Worm (Caenorhabditis elegans): ENCODE results near the gene col-183.

col-183 gene

ce11 chrX:13469907-13470647, 2.5 kb upstream of the col-183 start:
- no peak for TF ChIP-seq ztf-23 (GFP tag; IDR thresholded peaks at IDR 0.05)
- TF ChIP-seq klf-2 (GFP tag; conservative IDR thresholded peaks at IDR 0.05): no peak
- TF ChIP-seq T22C8.4 (GFP tag; IDR thresholded peaks at IDR 0.05): no peak
- no peak for TF ChIP-seq flt-1 (GFP tag; IDR thresholded peaks at IDR 0.05)
- TF ChIP-seq tab-1 (GFP tag; IDR thresholded peaks at IDR 0.05): no peak

DNA sequence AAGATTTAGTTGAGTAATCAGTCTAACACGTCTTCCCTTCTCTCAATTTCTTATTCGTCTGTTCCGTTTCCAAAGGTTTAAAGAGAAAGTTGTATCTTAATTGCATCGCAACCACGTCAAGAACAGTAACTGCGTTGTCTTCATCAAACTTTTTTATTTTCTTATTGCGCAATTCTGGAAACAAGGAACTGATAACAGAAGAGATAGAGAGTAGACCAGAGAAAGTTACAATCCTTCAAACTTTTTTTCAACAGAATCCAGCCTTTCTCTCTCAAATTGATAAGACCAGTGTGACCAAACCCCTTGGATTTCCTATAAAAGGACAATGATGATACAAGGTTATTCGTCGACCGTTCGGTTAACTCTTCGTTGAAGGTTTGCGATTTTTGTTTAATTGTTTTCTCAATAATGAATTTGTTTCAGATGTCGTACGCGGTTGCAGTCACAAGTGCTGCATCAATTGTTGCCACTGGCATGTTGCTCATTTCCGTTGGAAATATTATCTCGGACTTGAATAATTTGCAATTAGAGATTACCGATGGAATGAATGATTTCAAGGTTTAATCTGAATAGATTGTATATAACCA, 1.6 kb upstream of the col-183 start, which contains the start of gene col-184:
TSS of gene col-184 (plus strand) at position 409 of the 587 bp plus-strand sequence.
- TF ChIP-seq flt-1 (GFP tag; IDR thresholded peaks at IDR 0.05): no peak
- no peak for TF ChIP-seq ref-1 (GFP tag; conservative IDR thresholded peaks at IDR 0.05)
- no peak for TF ChIP-seq ztf-23 (GFP tag; IDR thresholded peaks at IDR 0.05)
- TF ChIP-seq ztf-29 (GFP tag; IDR thresholded peaks at IDR 0.05): no peak
- TF ChIP-seq T22C8.4 (GFP tag; IDR thresholded peaks at IDR 0.05): no peak
- TF ChIP-seq cog-1 (tag; optimal IDR thresholded peaks at IDR 0.05): no peak
- TF ChIP-seq med-1 (GFP tag; optimal IDR thresholded peaks at IDR 0.05; ENCODE audit: insufficient read depth): no peak
- TF ChIP-seq tab-1 (GFP tag; IDR thresholded peaks at IDR 0.05): no peak
- TF ChIP-seq klf-2 (GFP tag; conservative IDR thresholded peaks at IDR 0.05): no peak

- no peak for TF ChIP-seq med-1 (GFP tag; optimal IDR thresholded peaks at IDR 0.05; ENCODE audit: insufficient read depth)
- no peak for TF ChIP-seq ztf-23 (GFP tag; IDR thresholded peaks at IDR 0.05)
- no peak for TF ChIP-seq tab-1 (GFP tag; IDR thresholded peaks at IDR 0.05)
- TF ChIP-seq flt-1 (GFP tag; IDR thresholded peaks at IDR 0.05): no peak
- TF ChIP-seq ztf-29 (GFP tag; IDR thresholded peaks at IDR 0.05): no peak
- no peak for TF ChIP-seq cog-1 (tag; optimal IDR thresholded peaks at IDR 0.05)
- no peak for TF ChIP-seq ref-1 (GFP tag; conservative IDR thresholded peaks at IDR 0.05)
- TF ChIP-seq T22C8.4 (GFP tag; IDR thresholded peaks at IDR 0.05): no peak
- TF ChIP-seq klf-2 (GFP tag; conservative IDR thresholded peaks at IDR 0.05): no peak
Measured at ce11 chrX:13463793-13464192, 3.8 kb downstream of the col-183 start, which contains the start of gene F02D10.2. TSS of gene F02D10.2 (minus strand) at chrX:13463893.

DNA sequence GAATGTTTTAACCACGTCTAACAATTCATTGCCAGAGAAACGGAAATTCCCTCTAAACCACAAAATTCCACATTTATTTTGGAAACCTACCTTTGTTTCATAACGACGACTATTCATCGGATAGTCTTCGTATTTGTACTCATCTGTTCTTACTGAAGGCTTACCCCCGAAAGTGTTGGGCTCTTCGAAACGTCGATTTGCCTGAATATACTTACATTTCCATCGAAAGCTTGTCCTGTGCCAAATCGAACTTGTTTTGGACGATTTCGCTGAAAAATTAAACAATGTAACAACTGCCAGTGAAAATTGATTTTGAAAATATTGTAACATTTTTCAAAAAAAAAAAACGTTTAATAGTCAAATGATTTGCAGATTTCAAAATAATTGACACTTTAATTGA, 5.0 kb downstream of the col-183 start, which contains the start of gene F02D10.3:
TSS of gene F02D10.3 (minus strand) at position 101 of the 400 bp plus-strand sequence.
- TF ChIP-seq T22C8.4 (GFP tag; IDR thresholded peaks at IDR 0.05): no peak
- TF ChIP-seq tab-1 (GFP tag; IDR thresholded peaks at IDR 0.05): no peak
- no peak for TF ChIP-seq flt-1 (GFP tag; IDR thresholded peaks at IDR 0.05)
- TF ChIP-seq med-1 (GFP tag; optimal IDR thresholded peaks at IDR 0.05; ENCODE audit: insufficient read depth): no peak
- no peak for TF ChIP-seq cog-1 (tag; optimal IDR thresholded peaks at IDR 0.05)
- TF ChIP-seq ztf-23 (GFP tag; IDR thresholded peaks at IDR 0.05): no peak
- TF ChIP-seq ztf-29 (GFP tag; IDR thresholded peaks at IDR 0.05): no peak
- no peak for TF ChIP-seq ref-1 (GFP tag; conservative IDR thresholded peaks at IDR 0.05)
- no peak for TF ChIP-seq klf-2 (GFP tag; conservative IDR thresholded peaks at IDR 0.05)

DNA sequence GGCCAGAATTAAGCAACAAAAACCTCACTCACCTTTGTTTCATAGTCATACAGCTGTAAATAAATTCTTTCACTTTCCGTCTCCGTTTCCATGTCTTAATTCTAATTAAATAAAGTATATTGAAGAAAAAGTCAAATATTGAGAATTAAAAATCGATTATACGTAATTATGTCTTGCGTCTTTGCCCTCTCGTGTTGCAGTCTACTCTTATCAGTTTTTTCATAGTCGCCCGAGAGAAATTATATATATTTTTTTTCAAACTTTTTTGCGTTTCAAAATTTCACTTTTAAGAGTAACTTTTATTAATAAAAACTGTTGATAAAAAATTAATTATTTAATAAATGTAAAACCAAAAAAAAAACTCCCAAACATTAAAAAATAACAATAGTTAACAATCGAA, 11.1 kb downstream of the col-183 start, which contains the start of gene flr-1:
TSS of gene flr-1 (minus strand) at position 101 of the 400 bp plus-strand sequence.
- TF ChIP-seq ref-1 (GFP tag; conservative IDR thresholded peaks at IDR 0.05) (no peak), cog-1 (tag; optimal IDR thresholded peaks at IDR 0.05) (no peak), tab-1 (GFP tag; IDR thresholded peaks at IDR 0.05) (no peak), med-1 (GFP tag; optimal IDR thresholded peaks at IDR 0.05; ENCODE audit: insufficient read depth) (no peak), ztf-29 (GFP tag; IDR thresholded peaks at IDR 0.05) (no peak)

DNA sequence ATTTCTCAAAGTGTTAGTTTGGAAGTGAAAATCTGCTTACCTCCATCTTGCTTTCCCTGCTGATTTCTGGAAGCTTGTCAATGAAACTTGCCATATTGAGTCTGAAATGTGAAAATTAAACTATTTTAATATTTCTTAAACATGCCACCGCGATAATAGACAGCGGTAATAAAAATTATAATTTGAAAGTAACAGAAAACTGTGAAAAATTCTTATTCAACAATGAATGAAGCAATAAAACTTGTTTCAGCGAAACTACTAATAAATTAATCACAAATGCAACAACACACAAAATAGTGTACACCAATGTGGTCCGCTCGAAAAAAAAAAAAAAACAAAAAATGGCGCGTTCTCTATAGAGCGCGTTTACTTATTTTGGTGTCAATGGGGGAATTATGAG, 16.0 kb downstream of the col-183 start, which contains the start of gene F02D10.6:
TSS of gene F02D10.6 (minus strand) at position 101 of the 400 bp plus-strand sequence.
- TF ChIP-seq cog-1 (tag; optimal IDR thresholded peaks at IDR 0.05) (no peak), tab-1 (GFP tag; IDR thresholded peaks at IDR 0.05) (no peak), ref-1 (GFP tag; conservative IDR thresholded peaks at IDR 0.05) (no peak), flt-1 (GFP tag; IDR thresholded peaks at IDR 0.05) (no peak), T22C8.4 (GFP tag; IDR thresholded peaks at IDR 0.05) (no peak), ztf-29 (GFP tag; IDR thresholded peaks at IDR 0.05) (no peak), klf-2 (GFP tag; conservative IDR thresholded peaks at IDR 0.05) (no peak), med-1 (GFP tag; optimal IDR thresholded peaks at IDR 0.05; ENCODE audit: insufficient read depth) (no peak), ztf-23 (GFP tag; IDR thresholded peaks at IDR 0.05) (no peak)

DNA sequence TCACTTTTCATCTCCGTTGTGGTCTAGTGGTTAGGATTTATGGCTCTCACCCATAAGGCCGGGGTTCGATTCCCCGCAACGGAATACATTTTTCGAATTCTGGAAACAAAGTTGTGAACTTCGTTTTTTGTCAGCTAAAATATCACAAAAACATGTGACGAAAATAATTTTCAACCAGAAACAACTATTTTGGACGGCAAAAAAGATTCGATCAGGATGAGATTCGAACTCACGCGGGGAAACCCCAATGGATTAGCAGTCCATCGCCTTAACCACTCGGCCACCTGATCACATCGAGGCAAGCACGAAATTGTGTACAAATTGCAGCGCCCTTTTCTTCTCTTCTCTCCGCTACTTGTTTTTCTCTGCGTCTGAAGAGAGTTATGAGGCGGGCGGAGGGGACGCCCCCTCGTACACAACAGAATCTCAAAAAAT, 18.9 kb downstream of the col-183 start:
- TF ChIP-seq cog-1 (tag; optimal IDR thresholded peaks at IDR 0.05): peak; percentile 55
- peak; percentile 87 for TF ChIP-seq tab-1 (GFP tag; IDR thresholded peaks at IDR 0.05)
- peak; percentile 83 for TF ChIP-seq flt-1 (GFP tag; IDR thresholded peaks at IDR 0.05)
- TF ChIP-seq klf-2 (GFP tag; conservative IDR thresholded peaks at IDR 0.05): 0 out of 2 replicates have a peak, but pooled peaks have one; percentile 47
- TF ChIP-seq ref-1 (GFP tag; conservative IDR thresholded peaks at IDR 0.05): peak; percentile 68
- peak; percentile 92 for TF ChIP-seq ztf-23 (GFP tag; IDR thresholded peaks at IDR 0.05)
- TF ChIP-seq T22C8.4 (GFP tag; IDR thresholded peaks at IDR 0.05): peak; percentile 74
- TF ChIP-seq ztf-29 (GFP tag; IDR thresholded peaks at IDR 0.05): peak; percentile 73

DNA sequence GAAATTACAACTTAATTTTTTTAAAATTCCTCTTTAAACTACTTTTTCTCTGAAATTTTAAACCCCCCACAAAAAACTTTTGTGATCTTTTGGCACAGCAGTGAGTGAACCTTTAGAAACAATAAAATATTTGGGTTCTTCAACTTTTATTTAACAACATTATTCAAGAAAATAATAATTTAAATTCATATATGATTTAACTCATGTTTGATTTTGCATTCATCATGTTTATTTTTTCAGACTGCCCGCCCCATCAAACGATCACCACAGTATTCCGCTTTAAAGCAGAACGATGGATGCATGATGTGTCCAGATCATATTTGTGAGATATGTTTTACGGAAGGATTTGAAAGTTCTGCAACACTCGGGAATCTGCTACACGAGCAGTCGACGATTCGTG, 21.1 kb downstream of the col-183 start, which contains the start of gene set-8:
TSS of gene set-8 (plus strand) at position 301 of the 400 bp plus-strand sequence.
- no peak for TF ChIP-seq flt-1 (GFP tag; IDR thresholded peaks at IDR 0.05)
- no peak for TF ChIP-seq ztf-23 (GFP tag; IDR thresholded peaks at IDR 0.05)
- TF ChIP-seq ztf-29 (GFP tag; IDR thresholded peaks at IDR 0.05): no peak
- TF ChIP-seq tab-1 (GFP tag; IDR thresholded peaks at IDR 0.05): no peak
- no peak for TF ChIP-seq med-1 (GFP tag; optimal IDR thresholded peaks at IDR 0.05; ENCODE audit: insufficient read depth)
- TF ChIP-seq T22C8.4 (GFP tag; IDR thresholded peaks at IDR 0.05): no peak
- no peak for TF ChIP-seq cog-1 (tag; optimal IDR thresholded peaks at IDR 0.05)
- TF ChIP-seq ref-1 (GFP tag; conservative IDR thresholded peaks at IDR 0.05): no peak
- no peak for TF ChIP-seq klf-2 (GFP tag; conservative IDR thresholded peaks at IDR 0.05)

ce11 chrX:13444267-13444666, 23.3 kb downstream of the col-183 start:
- TF ChIP-seq ztf-23 (GFP tag; IDR thresholded peaks at IDR 0.05) (no peak), flt-1 (GFP tag; IDR thresholded peaks at IDR 0.05) (no peak), med-1 (GFP tag; optimal IDR thresholded peaks at IDR 0.05; ENCODE audit: insufficient read depth) (no peak), tab-1 (GFP tag; IDR thresholded peaks at IDR 0.05) (no peak), T22C8.4 (GFP tag; IDR thresholded peaks at IDR 0.05) (no peak), klf-2 (GFP tag; conservative IDR thresholded peaks at IDR 0.05) (no peak), cog-1 (tag; optimal IDR thresholded peaks at IDR 0.05) (no peak), ztf-29 (GFP tag; IDR thresholded peaks at IDR 0.05) (no peak), ref-1 (GFP tag; conservative IDR thresholded peaks at IDR 0.05) (no peak)

Data from whole organism, midembryonic.